Fruit fly (Drosophila melanogaster) whole organism, prepupa: ENCODE results near the gene Dnaaf5.

Experiments used
- Blimp-1 ChIP-seq: fragments of 200-800 bp; sonication (Bioruptor generic); optimal IDR thresholded peaks from 3 replicates; lab custom pipeline; 2017; ENCODE audit warnings: missing biosample characterization, missing genetic modification characterization, mild to moderate bottlenecking, moderate library complexity, missing genetic modification reagents
- CG10631 ChIP-seq: fragments of 200-800 bp; sonication (Bioruptor generic); optimal IDR thresholded peaks from 2 replicates; lab custom pipeline; 2016; ENCODE audit warnings: missing biosample characterization, missing genetic modification characterization
- CG10669 ChIP-seq: fragments of 200-800 bp; sonication (Bioruptor generic); optimal IDR thresholded peaks from 3 replicates; lab custom pipeline; 2018; ENCODE audit warnings: missing biosample characterization, mild to moderate bottlenecking, missing genetic modification characterization, moderate library complexity
- CG11294 ChIP-seq: fragments of 200-800 bp; sonication (Bioruptor generic); IDR thresholded peaks from 2 replicates; pipeline ENCODE4 v1.3.6; 2022; ENCODE audit warnings: missing biosample characterization, missing genetic modification characterization
- CG11762 ChIP-seq: fragments of 200-800 bp; sonication (Bioruptor generic); optimal IDR thresholded peaks from 3 replicates; lab custom pipeline; 2016; ENCODE audit warnings: missing biosample characterization, missing genetic modification characterization; ENCODE audit not compliant: insufficient read depth
- CG11902 ChIP-seq: fragments of 200-800 bp; sonication (Bioruptor generic); optimal IDR thresholded peaks from 3 replicates; lab custom pipeline; 2016; ENCODE audit warnings: missing biosample characterization, missing genetic modification characterization
- CG15336 ChIP-seq: fragments of 200-800 bp; sonication (Bioruptor generic); IDR thresholded peaks from 2 replicates; pipeline ENCODE4 v1.3.6; 2022; ENCODE audit warnings: missing biosample characterization, missing genetic modification characterization
- CG1621 ChIP-seq: fragments of 200-800 bp; sonication (Bioruptor generic); optimal IDR thresholded peaks from 3 replicates; lab custom pipeline; 2018; ENCODE audit warnings: missing biosample characterization, mild to moderate bottlenecking, missing genetic modification characterization
- CG16779 ChIP-seq: fragments of 200-800 bp; sonication (Bioruptor generic); optimal IDR thresholded peaks from 3 replicates; lab custom pipeline; 2017; ENCODE audit warnings: missing biosample characterization, mild to moderate bottlenecking, missing genetic modification characterization
- CG3032 ChIP-seq: fragments of 200-800 bp; optimal IDR thresholded peaks from 2 replicates; lab custom pipeline; 2019; ENCODE audit warnings: missing biosample characterization, mild to moderate bottlenecking, missing genetic modification characterization, moderate library complexity
- CG31627 ChIP-seq: fragments of 200-800 bp; sonication (Bioruptor generic); optimal IDR thresholded peaks from 3 replicates; lab custom pipeline; 2016; ENCODE audit warnings: missing biosample characterization, missing genetic modification characterization
- CG32006 ChIP-seq: fragments of 200-800 bp; sonication (Bioruptor generic); optimal IDR thresholded peaks from 3 replicates; lab custom pipeline; 2017; ENCODE audit warnings: missing biosample characterization, mild to moderate bottlenecking, missing genetic modification characterization
- CG34406 ChIP-seq: fragments of 200-800 bp; sonication (Bioruptor generic); optimal IDR thresholded peaks from 3 replicates; lab custom pipeline; 2016; ENCODE audit warnings: missing biosample characterization, missing genetic modification characterization
- CG4318 ChIP-seq: fragments of 200-800 bp; sonication (Bioruptor generic); optimal IDR thresholded peaks from 3 replicates; lab custom pipeline; 2017; ENCODE audit warnings: missing biosample characterization, mild to moderate bottlenecking, missing genetic modification characterization
- CG6163 ChIP-seq: fragments of 200-800 bp; sonication (Bioruptor generic); IDR thresholded peaks from 3 replicates; pipeline ENCODE4 v1.3.6; 2022; ENCODE audit warnings: missing biosample characterization, missing genetic modification characterization
- CG6276 ChIP-seq: fragments of 200-800 bp; sonication (Bioruptor generic); optimal IDR thresholded peaks from 2 replicates; lab custom pipeline; 2017; ENCODE audit warnings: missing biosample characterization, mild to moderate bottlenecking, missing genetic modification characterization
- CG6808 ChIP-seq: fragments of 200-800 bp; sonication (Bioruptor generic); optimal IDR thresholded peaks from 3 replicates; lab custom pipeline; 2017; ENCODE audit warnings: missing biosample characterization, missing genetic modification characterization, mild to moderate bottlenecking, moderate library complexity, missing genetic modification reagents
- CG7368 ChIP-seq: fragments of 200-800 bp; sonication (Bioruptor generic); optimal IDR thresholded peaks from 3 replicates; lab custom pipeline; 2016; ENCODE audit warnings: missing biosample characterization, missing genetic modification characterization
- CG8319 ChIP-seq: fragments of 200-800 bp; sonication (Bioruptor generic); optimal IDR thresholded peaks from 3 replicates; lab custom pipeline; 2016; ENCODE audit warnings: missing biosample characterization, missing genetic modification characterization
- CG8632 ChIP-seq: fragments of 200-800 bp; sonication (Bioruptor generic); optimal IDR thresholded peaks from 3 replicates; lab custom pipeline; 2016; ENCODE audit warnings: missing biosample characterization, missing genetic modification characterization
- CG9139 ChIP-seq: fragments of 200-800 bp; sonication (Bioruptor generic); optimal IDR thresholded peaks from 3 replicates; lab custom pipeline; 2017; ENCODE audit warnings: missing biosample characterization, mild to moderate bottlenecking, missing genetic modification characterization
- Eip75B ChIP-seq: fragments of 200-800 bp; sonication (Bioruptor generic); optimal IDR thresholded peaks from 3 replicates; lab custom pipeline; 2016; ENCODE audit warnings: missing biosample characterization, missing genetic modification characterization
- Eip78C ChIP-seq: fragments of 200-800 bp; sonication (Bioruptor generic); peaks from one replicate; lab custom pipeline; 2016; ENCODE audit warnings: missing biosample characterization, missing genetic modification characterization
- Eip93F ChIP-seq: fragments of 200-800 bp; sonication (Bioruptor generic); optimal IDR thresholded peaks from 2 replicates; lab custom pipeline; 2016; ENCODE audit warnings: missing biosample characterization, mild to moderate bottlenecking, missing genetic modification characterization
- Ets21C ChIP-seq: fragments of 200-800 bp; sonication (Bioruptor generic); optimal IDR thresholded peaks from 3 replicates; lab custom pipeline; 2016; ENCODE audit warnings: missing biosample characterization, missing genetic modification characterization
- Ets96B ChIP-seq: fragments of 200-800 bp; optimal IDR thresholded peaks from 2 replicates; lab custom pipeline; 2019; ENCODE audit warnings: missing biosample characterization, mild to moderate bottlenecking, missing genetic modification characterization, moderate library complexity
- Gug ChIP-seq: fragments of 200-800 bp; sonication (Bioruptor generic); IDR thresholded peaks from 2 replicates; pipeline ENCODE4 v1.3.6; 2022; ENCODE audit warnings: missing biosample characterization, missing genetic modification characterization
- Hr39 ChIP-seq: fragments of 200-800 bp; sonication (Bioruptor generic); optimal IDR thresholded peaks from 2 replicates; lab custom pipeline; 2016; ENCODE audit warnings: missing biosample characterization, missing genetic modification characterization
- Hr4 ChIP-seq: fragments of 200-800 bp; sonication (Bioruptor generic); optimal IDR thresholded peaks from 3 replicates; lab custom pipeline; 2016; ENCODE audit warnings: missing biosample characterization, missing genetic modification characterization
- Lpt ChIP-seq: fragments of 200-800 bp; sonication (Bioruptor generic); optimal IDR thresholded peaks from 3 replicates; lab custom pipeline; 2016; ENCODE audit warnings: missing biosample characterization, missing genetic modification characterization
- Met ChIP-seq: fragments of 200-800 bp; sonication (Bioruptor generic); optimal IDR thresholded peaks from 3 replicates; lab custom pipeline; 2016; ENCODE audit warnings: missing biosample characterization, missing genetic modification characterization
- Smox ChIP-seq: fragments of 200-800 bp; sonication (Bioruptor generic); optimal IDR thresholded peaks from 3 replicates; lab custom pipeline; 2016; ENCODE audit warnings: missing biosample characterization, missing genetic modification characterization
- Sox102F ChIP-seq: fragments of 200-800 bp; sonication (Bioruptor generic); optimal IDR thresholded peaks from 2 replicates; lab custom pipeline; 2016; ENCODE audit warnings: missing biosample characterization, mild to moderate bottlenecking, missing genetic modification characterization
- Sox14 ChIP-seq: fragments of 200-800 bp; sonication (Bioruptor generic); optimal IDR thresholded peaks from 3 replicates; lab custom pipeline; 2016; ENCODE audit warnings: missing biosample characterization, missing genetic modification characterization
- Sox15 ChIP-seq: fragments of 200-800 bp; sonication (Bioruptor generic); optimal IDR thresholded peaks from 3 replicates; lab custom pipeline; 2016; ENCODE audit warnings: missing biosample characterization, missing genetic modification characterization
- achi ChIP-seq: fragments of 200-800 bp; sonication (Bioruptor generic); optimal IDR thresholded peaks from 3 replicates; lab custom pipeline; 2016; ENCODE audit warnings: missing biosample characterization, missing genetic modification characterization
- acj6 ChIP-seq: fragments of 200-800 bp; sonication (Bioruptor generic); optimal IDR thresholded peaks from 3 replicates; lab custom pipeline; 2016; ENCODE audit warnings: missing biosample characterization, missing genetic modification characterization
- cyc ChIP-seq: fragments of 200-800 bp; sonication (Bioruptor generic); optimal IDR thresholded peaks from 3 replicates; lab custom pipeline; 2016; ENCODE audit warnings: missing biosample characterization, missing genetic modification characterization
- dac ChIP-seq: fragments of 200-800 bp; sonication (Bioruptor generic); optimal IDR thresholded peaks from 2 replicates; lab custom pipeline; 2017; ENCODE audit warnings: missing biosample characterization, mild to moderate bottlenecking, missing genetic modification characterization
- eg ChIP-seq: fragments of 200-800 bp; sonication (Bioruptor generic); IDR thresholded peaks from 3 replicates; pipeline ENCODE4 v1.3.6; 2022; ENCODE audit warnings: missing biosample characterization, missing genetic modification characterization
- esn ChIP-seq: fragments of 200-800 bp; sonication (Bioruptor generic); optimal IDR thresholded peaks from 2 replicates; lab custom pipeline; 2016; ENCODE audit warnings: missing biosample characterization, mild to moderate bottlenecking, missing genetic modification characterization, moderate library complexity
- fd59A ChIP-seq: fragments of 200-800 bp; sonication (Bioruptor generic); optimal IDR thresholded peaks from 2 replicates; lab custom pipeline; 2017; ENCODE audit warnings: missing biosample characterization, mild to moderate bottlenecking, missing genetic modification characterization, missing genetic modification reagents
- fd85E ChIP-seq: fragments of 200-800 bp; sonication (Bioruptor generic); optimal IDR thresholded peaks from 3 replicates; lab custom pipeline; 2016; ENCODE audit warnings: missing biosample characterization, missing genetic modification characterization
- lz ChIP-seq: fragments of 200-800 bp; sonication (Bioruptor generic); optimal IDR thresholded peaks from 3 replicates; lab custom pipeline; 2016; ENCODE audit warnings: missing biosample characterization, missing genetic modification characterization
- net ChIP-seq: fragments of 200-800 bp; sonication (Bioruptor generic); optimal IDR thresholded peaks from 3 replicates; lab custom pipeline; 2016; ENCODE audit warnings: missing biosample characterization, missing genetic modification characterization
- ss ChIP-seq, 2 experiments: fragments of 200-800 bp; sonication (Bioruptor generic); optimal IDR thresholded peaks; 2 replicates in 1 of 2; 3 replicates in 1 of 2; lab custom pipeline; 2017 to 2018; ENCODE audit warnings: mild to moderate bottlenecking in 2 of 2, missing biosample characterization in 2 of 2, missing genetic modification characterization in 2 of 2, moderate library complexity in 1 of 2
- svp ChIP-seq: fragments of 200-800 bp; sonication (Bioruptor generic); peaks from one replicate; lab custom pipeline; 2016; ENCODE audit warnings: missing biosample characterization, missing genetic modification characterization
- topi ChIP-seq: fragments of 200-800 bp; sonication (Bioruptor generic); optimal IDR thresholded peaks from 3 replicates; lab custom pipeline; 2016; ENCODE audit warnings: missing biosample characterization, missing genetic modification characterization

Gene Dnaaf5

dm6 chr3R:14373828-14374217, 12.2 kb upstream of the Dnaaf5 start (continued):
- TF ChIP-seq CG16779 = no peak
- TF ChIP-seq CG11294 (GFP tag; lab: Robert Waterston, UW) = peak; percentile 66
- peak; percentile 7 for TF ChIP-seq topi (GFP tag; lab: Kevin White, UChicago)
- TF ChIP-seq eg (GFP tag; lab: Robert Waterston, UW) = peak; percentile 86
- TF ChIP-seq Gug (GFP tag; lab: Robert Waterston, UW) = peak; percentile 73
- peak; percentile 44 for TF ChIP-seq CG10631 (GFP tag; lab: Kevin White, UChicago)
- TF ChIP-seq dac (GFP tag; lab: Kevin White, UChicago) = peak; percentile 30
- no peak for TF ChIP-seq cyc (GFP tag; lab: Kevin White, UChicago)
- no peak for TF ChIP-seq Eip75B
- TF ChIP-seq fd85E = no peak
- TF ChIP-seq svp (GFP tag; lab: Kevin White, UChicago) = peak; percentile 27
- TF ChIP-seq CG11762 = peak; percentile 3
- no peak for TF ChIP-seq CG6808 (GFP tag; lab: Kevin White, UChicago)
- TF ChIP-seq net = peak; percentile 60
- no peak for TF ChIP-seq esn (GFP tag; lab: Kevin White, UChicago)
- TF ChIP-seq CG6276 = peak; percentile 42
- TF ChIP-seq achi (GFP tag; lab: Kevin White, UChicago) = peak; percentile 70
- TF ChIP-seq CG8319 = peak; percentile 24
- TF ChIP-seq CG15336 (GFP tag; lab: Robert Waterston, UW) = peak; percentile 84

dm6 chr3R:14373192-14373827, 11.7 kb upstream of the Dnaaf5 start:
- TF ChIP-seq fd59A (GFP tag; lab: Kevin White, UChicago) (peak; percentile 98), CG3032 (peak; percentile 92), CG32006 (peak; percentile 100), fd85E (peak; percentile 83), CG1621 (tag; lab: Kevin White, UChicago) (peak; percentile 98), CG10631 (GFP tag; lab: Kevin White, UChicago) (peak; percentile 98), CG34406 (peak; percentile 94), CG8632 (GFP tag; lab: Kevin White, UChicago) (peak; percentile 94), Hr39 (GFP tag; lab: Kevin White, UChicago) (peak; percentile 95), CG6808 (GFP tag; lab: Kevin White, UChicago) (peak; percentile 88), svp (GFP tag; lab: Kevin White, UChicago) (peak; percentile 92), lz (peak; percentile 91), Smox (peak; percentile 90), Lpt (GFP tag; lab: Kevin White, UChicago) (peak; percentile 98), topi (GFP tag; lab: Kevin White, UChicago) (peak; percentile 92), CG31627 (GFP tag; lab: Kevin White, UChicago) (peak; percentile 94), Ets96B (tag; lab: Kevin White, UChicago) (peak; percentile 99), CG9139 (GFP tag; lab: Kevin White, UChicago) (peak; percentile 92), CG6163 (peak; percentile 97), Blimp-1 (GFP tag; lab: Kevin White, UChicago) (peak; percentile 3), Ets21C (GFP tag; lab: Kevin White, UChicago) (peak; percentile 88), CG8319 (peak; percentile 92), CG16779 (peak; percentile 95), dac (GFP tag; lab: Kevin White, UChicago) (peak; percentile 99), Sox102F (GFP tag; lab: Kevin White, UChicago) (peak; percentile 90), CG11294 (GFP tag; lab: Robert Waterston, UW) (peak; percentile 90), CG11902 (GFP tag; lab: Kevin White, UChicago) (peak; percentile 88), Hr4 (GFP tag; lab: Kevin White, UChicago) (peak; percentile 100), achi (GFP tag; lab: Kevin White, UChicago) (peak; percentile 98), Sox14 (GFP tag; lab: Kevin White, UChicago) (peak; percentile 98), acj6 (peak; percentile 99), Eip93F (GFP tag; lab: Kevin White, UChicago) (peak; percentile 59), Sox15 (GFP tag; lab: Kevin White, UChicago) (peak; percentile 92), CG4318 (GFP tag; lab: Kevin White, UChicago) (peak; percentile 98), CG10669 (GFP tag; lab: Kevin White, UChicago) (peak; percentile 96), CG15336 (GFP tag; lab: Robert Waterston, UW) (peak; percentile 99), Met (GFP tag; lab: Kevin White, UChicago) (peak; percentile 93), CG7368 (GFP tag; lab: Kevin White, UChicago) (peak; percentile 94), ss (GFP tag; optimal IDR thresholded peaks at IDR 0.05; lab: Kevin White, UChicago) (peak; percentile 87 to 93), Eip78C (GFP tag; lab: Kevin White, UChicago) (peak; percentile 99)
